Worm (Caenorhabditis elegans) whole organism, young adult: Measurements from ENCODE around the gene tsen-54.
"Not testable (repeated sequence)": the region's sequence is repeated elsewhere in the genome, so short reads cannot be mapped to it uniquely, and the experiment has no call there.

ENCODE experiments used
- D2030.7 ChIP-seq: fragments of 200-800 bp; sonication (Bioruptor generic); IDR thresholded peaks from 2 replicates; pipeline ENCODE4 v1.3.6; 2022; ENCODE audit warnings: missing genetic modification reagents, missing genetic modification characterization, missing compliant biosample characterization
- F57C9.4 ChIP-seq: sonication (generic microtip); optimal IDR thresholded peaks from 2 replicates; lab custom pipeline; 2017; ENCODE audit warnings: mild to moderate bottlenecking, missing genetic modification characterization, missing compliant biosample characterization
- aptf-2 ChIP-seq: fragments of 200-800 bp; sonication (Bioruptor generic); conservative IDR thresholded peaks from 2 replicates; pipeline ENCODE4 v1.3.6; 2022; ENCODE audit warnings: missing genetic modification reagents, missing genetic modification characterization, missing compliant biosample characterization
- ceh-58 ChIP-seq: fragments of 200-800 bp; sonication (Bioruptor generic); IDR thresholded peaks from 2 replicates; pipeline ENCODE4 v1.3.6; 2022; ENCODE audit warnings: missing genetic modification characterization, missing compliant biosample characterization
- dpl-1 ChIP-seq: fragments of 150-350 bp; optimal IDR thresholded peaks from 2 replicates; lab custom pipeline; 2014; ENCODE audit warnings: missing biosample characterization, missing genetic modification reagents, missing genetic modification characterization
- nhr-179 ChIP-seq: sonication (generic microtip); optimal IDR thresholded peaks from 2 replicates; lab custom pipeline; 2016; ENCODE audit warnings: mild to moderate bottlenecking, missing genetic modification characterization, missing compliant biosample characterization
- pha-4 ChIP-seq: fragments of 150-350 bp; sonication (generic microtip); optimal IDR thresholded peaks from 2 replicates; lab custom pipeline; 2014; ENCODE audit warnings: missing biosample characterization, missing genetic modification reagents, missing genetic modification characterization
- snpc-4 ChIP-seq, 5 experiments: fragments of 150-350 bp in 1 of 5; sonication (generic microtip) in 4 of 5; optimal IDR thresholded peaks; 2 replicates each; lab custom pipeline; 2014 to 2018; ENCODE audit warnings: missing genetic modification characterization in 5 of 5, missing biosample characterization in 3 of 5, antibody characterized with exemption in 2 of 5, mild to moderate bottlenecking in 2 of 5, missing compliant biosample characterization in 2 of 5, missing genotype in 2 of 5, moderate library complexity in 2 of 5, missing genetic modification reagents in 1 of 5
- unc-130 ChIP-seq: sonication (generic microtip); optimal IDR thresholded peaks from 2 replicates; lab custom pipeline; 2016; ENCODE audit warnings: missing genetic modification reagents, missing genetic modification characterization, missing compliant biosample characterization
- unc-62 ChIP-seq: fragments of 150-350 bp; optimal IDR thresholded peaks from 2 replicates; lab custom pipeline; 2014; ENCODE audit warnings: missing biosample characterization, missing genetic modification reagents, missing genetic modification characterization

- TF ChIP-seq D2030.7 (GFP tag; lab: Robert Waterston, UW); F57C9.4 (tag; lab: Kevin White, UChicago); snpc-4 (GFP tag; optimal IDR thresholded peaks at IDR 0.05; lab: Kevin White, UChicago); snpc-4 (tag; optimal IDR thresholded peaks at IDR 0.05; lab: Kevin White, UChicago); unc-62 (GFP tag; lab: Kevin White, UChicago); pha-4 (tag; lab: Kevin White, UChicago); aptf-2 (GFP tag; lab: Robert Waterston, UW); ceh-58 (GFP tag; lab: Robert Waterston, UW); dpl-1 (GFP tag; lab: Kevin White, UChicago); unc-130 (GFP tag; lab: Kevin White, UChicago); nhr-179 (tag; lab: Kevin White, UChicago): not testable (repeated sequence)
Observed at ce11 chrIV:1949870-1950269, 1.9 kb downstream of the tsen-54 start.
